Worm (Caenorhabditis elegans): ENCODE results near the gene ZK688.10.

DNA sequence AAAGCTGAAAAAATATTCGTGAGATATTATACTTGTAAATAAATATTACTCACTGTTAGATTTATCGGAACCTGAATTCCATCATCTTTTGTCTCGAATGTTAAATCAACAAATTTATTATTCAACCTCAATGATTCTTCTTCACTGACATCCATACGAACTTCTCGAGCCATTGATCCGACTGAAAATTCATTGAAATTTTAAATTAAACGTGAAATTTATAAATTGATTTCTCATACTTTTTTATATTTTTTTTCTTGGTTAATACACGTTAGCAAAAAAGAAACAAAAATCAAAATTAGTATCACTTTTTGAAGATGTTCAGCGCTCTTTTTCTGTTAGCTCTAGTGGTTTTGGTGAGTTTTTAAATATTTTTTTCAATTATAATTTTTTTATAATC, 23.0 kb upstream of the ZK688.10 start, which contains the start of gene C29E4.14:
- no peak for TF ChIP-seq klf-2 (GFP tag; conservative IDR thresholded peaks at IDR 0.05)
- TF ChIP-seq ztf-29 (GFP tag; IDR thresholded peaks at IDR 0.05) = no peak
- TF ChIP-seq flt-1 (GFP tag; IDR thresholded peaks at IDR 0.05) = no peak
- TF ChIP-seq cog-1 (tag; optimal IDR thresholded peaks at IDR 0.05) = no peak
- TF ChIP-seq med-1 (GFP tag; optimal IDR thresholded peaks at IDR 0.05; ENCODE audit: insufficient read depth) = no peak
- no peak for TF ChIP-seq ref-1 (GFP tag; conservative IDR thresholded peaks at IDR 0.05)
- TF ChIP-seq ztf-23 (GFP tag; IDR thresholded peaks at IDR 0.05) = no peak
- no peak for TF ChIP-seq tab-1 (GFP tag; IDR thresholded peaks at IDR 0.05)

Measured in whole organism, midembryonic.